Worm (Caenorhabditis elegans) whole organism, L3 larva: ENCODE measurements around the gene C06H5.14.
"Not testable (repeated sequence)": the region's sequence is repeated elsewhere in the genome, so short reads cannot be mapped to it uniquely, and the experiment has no call there.

ENCODE experiments used
- R02D3.7 ChIP-seq: fragments of 150-350 bp; optimal IDR thresholded peaks from 2 replicates; lab custom pipeline; 2014; ENCODE audit warnings: missing biosample characterization, missing genetic modification characterization
- ZK546.5 ChIP-seq: sonication (generic microtip); optimal IDR thresholded peaks from 2 replicates; lab custom pipeline; 2017; ENCODE audit warnings: missing biosample characterization, missing genetic modification characterization
- egl-5 ChIP-seq: fragments of 150-350 bp; optimal IDR thresholded peaks from 2 replicates; lab custom pipeline; 2017; ENCODE audit warnings: missing biosample characterization, missing genetic modification reagents, missing genetic modification characterization, inconsistent platforms
- elt-1 ChIP-seq: fragments of 150-350 bp; optimal IDR thresholded peaks from 2 replicates; lab custom pipeline; 2014; ENCODE audit warnings: missing biosample characterization, missing genetic modification characterization
- elt-3 ChIP-seq, 3 experiments: fragments of 150-350 bp in 1 of 3; sonication (generic microtip) in 2 of 3; optimal IDR thresholded peaks; 2 replicates in 2 of 3; 4 replicates in 1 of 3; lab custom pipeline; 2014 to 2017; ENCODE audit warnings: missing biosample characterization in 3 of 3, missing genetic modification characterization in 3 of 3
- nfya-1 ChIP-seq: sonication (generic microtip); optimal IDR thresholded peaks from 2 replicates; lab custom pipeline; 2017; ENCODE audit warnings: missing genetic modification characterization, mild to moderate bottlenecking, missing compliant biosample characterization, antibody characterized with exemption, moderate library complexity; ENCODE audit not compliant: insufficient read depth
- nhr-11 ChIP-seq: fragments of 150-350 bp; optimal IDR thresholded peaks from 2 replicates; lab custom pipeline; 2014; ENCODE audit warnings: missing biosample characterization, missing genetic modification characterization
- nhr-12 ChIP-seq: fragments of 150-350 bp; optimal IDR thresholded peaks from 2 replicates; lab custom pipeline; 2014; ENCODE audit warnings: missing biosample characterization, missing genetic modification characterization
- skn-1 ChIP-seq: fragments of 150-350 bp; optimal IDR thresholded peaks from 2 replicates; lab custom pipeline; 2014; ENCODE audit warnings: missing biosample characterization, missing genetic modification characterization
- ztf-11 ChIP-seq: fragments of 150-350 bp; optimal IDR thresholded peaks from 2 replicates; lab custom pipeline; 2014; ENCODE audit warnings: missing biosample characterization, missing genetic modification characterization

DNA sequence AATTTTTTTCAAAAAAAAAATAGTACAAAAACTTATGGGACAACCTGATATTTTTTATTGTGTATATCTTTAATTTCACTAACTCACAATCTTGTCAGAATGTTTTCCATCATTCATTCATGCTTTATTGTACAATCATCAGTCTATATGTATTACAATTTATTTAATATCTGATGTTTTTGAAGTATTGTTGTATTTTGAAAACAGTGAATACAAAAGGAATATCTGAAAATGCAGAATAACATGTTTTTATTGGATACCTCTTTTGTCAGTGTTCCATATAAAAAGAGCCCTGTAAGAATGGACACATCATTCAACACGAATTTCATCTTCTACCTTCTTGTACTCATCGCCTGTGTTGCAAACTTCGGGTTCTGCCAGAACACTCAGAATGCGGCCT, at the start of gene C06H5.14:
- not testable (repeated sequence) for TF ChIP-seq nhr-11 (tag; lab: Kevin White, UChicago); elt-1 (tag; lab: Kevin White, UChicago); ztf-11 (tag; lab: Kevin White, UChicago); skn-1 (tag; lab: Kevin White, UChicago); R02D3.7 (tag; lab: Kevin White, UChicago); elt-3 (tag; optimal IDR thresholded peaks at IDR 0.05; lab: Kevin White, UChicago); egl-5 (tag; lab: Kevin White, UChicago); nfya-1 (tag; lab: Kevin White, UChicago); ZK546.5 (tag; lab: Kevin White, UChicago); nhr-12 (tag; lab: Kevin White, UChicago)
